Fruit fly (Drosophila melanogaster) whole organism, embryonic: ENCODE measurements around the gene tplus3b.
A peak's percentile ranks its signal among the peaks of the same experiment; 100 is the strongest.

ENCODE experiments used
- CG2116 ChIP-seq: fragments of 200-800 bp; sonication (Bioruptor generic); optimal IDR thresholded peaks from 3 replicates; lab custom pipeline; 2018; ENCODE audit warnings: missing biosample characterization, mild to moderate bottlenecking, missing genetic modification characterization
- CG30020 ChIP-seq: fragments of 200-800 bp; optimal IDR thresholded peaks from 2 replicates; lab custom pipeline; 2019; ENCODE audit warnings: missing biosample characterization, mild to moderate bottlenecking, missing genetic modification characterization, moderate library complexity
- CG31388 ChIP-seq: fragments of 200-800 bp; sonication (Bioruptor generic); optimal IDR thresholded peaks from 2 replicates; lab custom pipeline; 2016; ENCODE audit warnings: missing biosample characterization, missing genetic modification characterization
- CG4282 ChIP-seq: fragments of 200-800 bp; sonication (Bioruptor generic); optimal IDR thresholded peaks from 2 replicates; lab custom pipeline; 2016; ENCODE audit warnings: missing biosample characterization, missing genetic modification characterization
- Dll ChIP-seq: fragments of 200-800 bp; sonication (Bioruptor generic); IDR thresholded peaks from 4 replicates; pipeline ENCODE4 v1.3.6; 2022; ENCODE audit warnings: missing biosample characterization, missing genetic modification characterization; ENCODE audit not compliant: partially characterized antibody
- Hr78 ChIP-seq, 2 experiments: fragments of 200-800 bp in 1 of 2; fragments of >200 bp in 1 of 2; sonication (Bioruptor generic) in 1 of 2; optimal IDR thresholded peaks; 2 replicates each; lab custom pipeline; 2017 to 2019; ENCODE audit warnings: missing biosample characterization in 2 of 2, missing genetic modification characterization in 2 of 2, mild to moderate bottlenecking in 1 of 2, moderate library complexity in 1 of 2
- Med ChIP-seq: fragments of 200-800 bp; sonication (Bioruptor generic); peaks from one replicate; lab custom pipeline; 2016; ENCODE audit warnings: missing biosample characterization, missing genetic modification characterization, mild to moderate bottlenecking, inconsistent platforms, moderate library complexity
- bowl ChIP-seq: fragments of 200-800 bp; sonication (Bioruptor generic); IDR thresholded peaks from 2 replicates; pipeline ENCODE4 v1.3.6; 2022; ENCODE audit warnings: missing biosample characterization, missing genetic modification characterization
- dan ChIP-seq: fragments of 200-800 bp; sonication (Bioruptor generic); IDR thresholded peaks from 2 replicates; pipeline ENCODE4 v1.3.6; 2022; ENCODE audit warnings: missing biosample characterization, missing genetic modification characterization
- fru ChIP-seq: fragments of >200 bp; optimal IDR thresholded peaks from 2 replicates; lab custom pipeline; 2017
- lmd ChIP-seq: fragments of 200-800 bp; sonication (Bioruptor generic); IDR thresholded peaks from 2 replicates; pipeline ENCODE4 v1.3.6; 2022; ENCODE audit warnings: missing biosample characterization, missing genetic modification characterization

dm6 chr2L:22134091-22134730 is 30.0 kb upstream of the tplus3b start:
- no peak for TF ChIP-seq lmd
- no peak for TF ChIP-seq CG4282
- TF ChIP-seq fru (lab: Kevin White, UChicago) = no peak
- TF ChIP-seq CG2116 (GFP tag; lab: Kevin White, UChicago) = no peak
- peak; percentile 75 for TF ChIP-seq CG30020 (tag; lab: Kevin White, UChicago)
- TF ChIP-seq CG31388 = no peak
- no peak for TF ChIP-seq Hr78 (GFP tag; optimal IDR thresholded peaks at IDR 0.05; lab: Kevin White, UChicago)
- TF ChIP-seq Med (GFP tag; lab: Kevin White, UChicago) = peak; percentile 48
- no peak for TF ChIP-seq dan (GFP tag; lab: Robert Waterston, UW)
- TF ChIP-seq bowl (GFP tag; lab: Robert Waterston, UW) = no peak; the same call in 1 of the 2 replicates
- TF ChIP-seq Dll (GFP tag; lab: Robert Waterston, UW) = peak; percentile 45; the same call in 2 of the 4 replicates
